Fruit fly (Drosophila melanogaster): Measurements from ENCODE around the gene verm.

verm gene

dm6 chr3L:19687200-19687687, 7.8 kb downstream of the verm start, which contains the start of the genes CG8765 and Gbeta76C (continued):
- TF ChIP-seq repo (GFP tag; optimal IDR thresholded peaks at IDR 0.05): peak; percentile 10
- no peak for TF ChIP-seq sna (GFP tag; IDR thresholded peaks at IDR 0.05; ENCODE audit: partially characterized antibody)
- TF ChIP-seq zf30C (GFP tag; optimal IDR thresholded peaks at IDR 0.05): no peak
- peak; percentile 48 for TF ChIP-seq CG30403 (GFP tag; optimal IDR thresholded peaks at IDR 0.05)
- TF ChIP-seq Trl (optimal IDR thresholded peaks at IDR 0.05): no peak
- peak; percentile 67 for TF ChIP-seq Trl (GFP tag; optimal IDR thresholded peaks at IDR 0.05)
- TF ChIP-seq CG12219 (GFP tag; optimal IDR thresholded peaks at IDR 0.05): no peak
- 0 out of 2 replicates have a peak, but pooled peaks have one; percentile 18 for TF ChIP-seq CG32532 (GFP tag; IDR thresholded peaks at IDR 0.05)
- no peak for TF ChIP-seq bsh (GFP tag; optimal IDR thresholded peaks at IDR 0.05)
- no peak for TF ChIP-seq CG11723 (GFP tag; optimal IDR thresholded peaks at IDR 0.05)
- peak; percentile 44; the same call in 1 of the 2 replicates for TF ChIP-seq CG6689 (GFP tag; IDR thresholded peaks at IDR 0.05)
- no peak for TF ChIP-seq maf-S (GFP tag; optimal IDR thresholded peaks at IDR 0.05)
- no peak for TF ChIP-seq pros (GFP tag; optimal IDR thresholded peaks at IDR 0.05)
- TF ChIP-seq CG3726 (GFP tag; IDR thresholded peaks at IDR 0.05): no peak
- TF ChIP-seq YL-1 (GFP tag; optimal IDR thresholded peaks at IDR 0.05): peak; percentile 77
- no peak for TF ChIP-seq CG7357 (GFP tag; IDR thresholded peaks at IDR 0.05)
- no peak for TF ChIP-seq CG6854 (GFP tag; optimal IDR thresholded peaks at IDR 0.05)
- TF ChIP-seq CG8281 (tag; optimal IDR thresholded peaks at IDR 0.05): no peak
- TF ChIP-seq trh (GFP tag; optimal IDR thresholded peaks at IDR 0.05): no peak
- no peak for TF ChIP-seq al (GFP tag; IDR thresholded peaks at IDR 0.05)
- no peak for TF ChIP-seq CG5953 (GFP tag; IDR thresholded peaks at IDR 0.05)
- TF ChIP-seq Neu2 (GFP tag; optimal IDR thresholded peaks at IDR 0.05; ENCODE audit: borderline replicate concordance): no peak
- TF ChIP-seq wdn (GFP tag; IDR thresholded peaks at IDR 0.05): peak; percentile 30; the same call in 1 of the 2 replicates
- TF ChIP-seq lola (GFP tag; optimal IDR thresholded peaks at IDR 0.05): no peak
- no peak for TF ChIP-seq luna (GFP tag; optimal IDR thresholded peaks at IDR 0.05)
- no peak for TF ChIP-seq CG30431 (GFP tag; optimal IDR thresholded peaks at IDR 0.05)
- peak; percentile 60 for TF ChIP-seq Antp (GFP tag; optimal IDR thresholded peaks at IDR 0.05)
- TF ChIP-seq Doc3 (GFP tag; IDR thresholded peaks at IDR 0.05; ENCODE audit: partially characterized antibody): no peak
- TF ChIP-seq Hr78 (GFP tag; optimal IDR thresholded peaks at IDR 0.05): no peak
- TF ChIP-seq CG13775 (GFP tag; optimal IDR thresholded peaks at IDR 0.05): no peak
- TF ChIP-seq Oaz (GFP tag; IDR thresholded peaks at IDR 0.05): no peak
- no peak for TF ChIP-seq CG17568 (GFP tag; optimal IDR thresholded peaks at IDR 0.05)
- no peak for TF ChIP-seq dmrt11E (tag; optimal IDR thresholded peaks at IDR 0.05)
- TF ChIP-seq CG2712 (tag; optimal IDR thresholded peaks at IDR 0.05): peak; percentile 43
- no peak for TF ChIP-seq az2 (GFP tag; optimal IDR thresholded peaks at IDR 0.05)
- TF ChIP-seq Dbx (GFP tag; IDR thresholded peaks at IDR 0.05): peak; percentile 47; the same call in 1 of the 3 replicates
- no peak for TF ChIP-seq Dip2 (GFP tag; IDR thresholded peaks at IDR 0.05)
- peak; percentile 99 for TF ChIP-seq E2f2 (GFP tag; IDR thresholded peaks at IDR 0.05)
- TF ChIP-seq CG8388 (GFP tag; optimal IDR thresholded peaks at IDR 0.05): no peak
- no peak for TF ChIP-seq HLHmδ (GFP tag; optimal IDR thresholded peaks at IDR 0.05)
- TF ChIP-seq HmgZ (tag; optimal IDR thresholded peaks at IDR 0.05): peak; percentile 80
- no peak for TF ChIP-seq schlank (tag; optimal IDR thresholded peaks at IDR 0.05)
- TF ChIP-seq CG17829 (tag; optimal IDR thresholded peaks at IDR 0.05): peak; percentile 48
- no peak for TF ChIP-seq Bdp1 (GFP tag; optimal IDR thresholded peaks at IDR 0.05)
- TF ChIP-seq gro (GFP tag; optimal IDR thresholded peaks at IDR 0.05): peak; percentile 54
- no peak for TF ChIP-seq run (tag; optimal IDR thresholded peaks at IDR 0.05)
- no peak for TF ChIP-seq CG17612 (GFP tag; IDR thresholded peaks at IDR 0.05)
- TF ChIP-seq CG9727 (GFP tag; optimal IDR thresholded peaks at IDR 0.05): no peak
- TF ChIP-seq kni (GFP tag; optimal IDR thresholded peaks at IDR 0.05): peak; percentile 21
- TF ChIP-seq pho (GFP tag; optimal IDR thresholded peaks at IDR 0.05): peak; percentile 50
- TF ChIP-seq ara (GFP tag; IDR thresholded peaks at IDR 0.05): no peak

All from whole organism, embryonic.